Fruit fly (Drosophila melanogaster): ENCODE results near the gene nero.

nero gene

dm6 chr3R:31718168-31718565, 29.2 kb downstream of the nero start (continued):
- TF ChIP-seq Ptx1 (GFP tag; IDR thresholded peaks at IDR 0.05) = peak; percentile 11; the same call in 1 of the 2 replicates
- TF ChIP-seq ap (GFP tag; IDR thresholded peaks at IDR 0.05) = 0 out of 2 replicates have a peak, but pooled peaks have one; percentile 12
- TF ChIP-seq CG18262 (tag; optimal IDR thresholded peaks at IDR 0.05) = peak; percentile 42
- no peak for TF ChIP-seq CG12391 (tag; optimal IDR thresholded peaks at IDR 0.05)
- no peak for TF ChIP-seq btn (GFP tag; optimal IDR thresholded peaks at IDR 0.05)
- TF ChIP-seq CG6654 (GFP tag; optimal IDR thresholded peaks at IDR 0.05) = peak; percentile 6
- peak; percentile 9 for TF ChIP-seq Med (GFP tag)
- no peak for TF ChIP-seq CG12744 (GFP tag; optimal IDR thresholded peaks at IDR 0.05)
- TF ChIP-seq Oli (tag; optimal IDR thresholded peaks at IDR 0.05) = peak; percentile 15
- TF ChIP-seq CG17359 (tag; optimal IDR thresholded peaks at IDR 0.05) = peak; percentile 16
- peak; percentile 1 for TF ChIP-seq CG7839 (tag; optimal IDR thresholded peaks at IDR 0.05)
- TF ChIP-seq gem (tag; optimal IDR thresholded peaks at IDR 0.05) = peak; percentile 38
- TF ChIP-seq Tbp (GFP tag; optimal IDR thresholded peaks at IDR 0.05) = no peak
- TF ChIP-seq prd (optimal IDR thresholded peaks at IDR 0.05) = no peak
- TF ChIP-seq prd (GFP tag; IDR thresholded peaks at IDR 0.05) = peak; percentile 35; the same call in 1 of the 3 replicates
- no peak for TF ChIP-seq CG8924 (tag; optimal IDR thresholded peaks at IDR 0.05)
- peak; percentile 15 for TF ChIP-seq dmrt99B (tag; optimal IDR thresholded peaks at IDR 0.05)
- no peak for TF ChIP-seq CG12219 (GFP tag; optimal IDR thresholded peaks at IDR 0.05)
- peak; percentile 22 for TF ChIP-seq CG2678 (tag; optimal IDR thresholded peaks at IDR 0.05)
- peak; percentile 22; the same call in 1 of the 2 replicates for TF ChIP-seq sisA (GFP tag; IDR thresholded peaks at IDR 0.05)
- peak; percentile 31; the same call in 1 of the 3 replicates for TF ChIP-seq ci (GFP tag; IDR thresholded peaks at IDR 0.05)
- TF ChIP-seq D19B (GFP tag; optimal IDR thresholded peaks at IDR 0.05) = peak; percentile 76
- TF ChIP-seq Sox102F (GFP tag; optimal IDR thresholded peaks at IDR 0.05) = peak; percentile 26
- 0 out of 2 replicates have a peak, but pooled peaks have one; percentile 4 for TF ChIP-seq NFAT (GFP tag; IDR thresholded peaks at IDR 0.05)
- TF ChIP-seq CG16863 (GFP tag; optimal IDR thresholded peaks at IDR 0.05) = no peak
- peak; percentile 2 for TF ChIP-seq ewg (GFP tag; optimal IDR thresholded peaks at IDR 0.05)
- no peak for TF ChIP-seq Dref (GFP tag; IDR thresholded peaks at IDR 0.05)
- TF ChIP-seq CG11723 (GFP tag; optimal IDR thresholded peaks at IDR 0.05) = no peak
- no peak for TF ChIP-seq CG17385 (GFP tag; optimal IDR thresholded peaks at IDR 0.05)
- peak; percentile 43; the same call in 1 of the 3 replicates for TF ChIP-seq row (GFP tag; IDR thresholded peaks at IDR 0.05)
- TF ChIP-seq Chrac-16 (GFP tag; optimal IDR thresholded peaks at IDR 0.05) = no peak
- no peak for TF ChIP-seq klu (GFP tag; IDR thresholded peaks at IDR 0.05)

- TF ChIP-seq CG5245 (GFP tag; optimal IDR thresholded peaks at IDR 0.05) (no peak), al (GFP tag; IDR thresholded peaks at IDR 0.05) (peak; percentile 36; the same call in 1 of the 2 replicates), CG34224 (GFP tag; IDR thresholded peaks at IDR 0.05; ENCODE audit: partially characterized antibody) (no peak), Side (GFP tag; optimal IDR thresholded peaks at IDR 0.05) (peak; percentile 38), CG5180 (GFP tag; optimal IDR thresholded peaks at IDR 0.05) (peak; percentile 23), CG7357 (GFP tag; IDR thresholded peaks at IDR 0.05) (peak; percentile 54; the same call in 2 of the 3 replicates), stc (GFP tag; IDR thresholded peaks at IDR 0.05) (peak; percentile 50; the same call in 1 of the 2 replicates), YL-1 (GFP tag; optimal IDR thresholded peaks at IDR 0.05) (no peak), unpg (GFP tag; optimal IDR thresholded peaks at IDR 0.05) (peak; percentile 61), dm (GFP tag; optimal IDR thresholded peaks at IDR 0.05) (no peak), hkb (optimal IDR thresholded peaks at IDR 0.05) (no peak), hkb (GFP tag; IDR thresholded peaks at IDR 0.05) (peak; percentile 75), zfh2 (GFP tag; optimal IDR thresholded peaks at IDR 0.05) (peak; percentile 57), CG1647 (GFP tag; optimal IDR thresholded peaks at IDR 0.05) (peak; percentile 34), CG7963 (GFP tag; IDR thresholded peaks at IDR 0.05; ENCODE audit: partially characterized antibody) (no peak), CG14965 (GFP tag; optimal IDR thresholded peaks at IDR 0.05; ENCODE audit: borderline replicate concordance) (no peak), caup (GFP tag; optimal IDR thresholded peaks at IDR 0.05; ENCODE audit: severe bottlenecking) (peak; percentile 38), h (optimal IDR thresholded peaks at IDR 0.05) (no peak), H15 (GFP tag; IDR thresholded peaks at IDR 0.05) (0 out of 3 replicates have a peak, but pooled peaks have one; percentile 36)
Observed at dm6 chr3R:31717299-31718167, 29.8 kb downstream of the nero start.
